Fruit fly (Drosophila melanogaster) whole organism, adult: ENCODE data around the gene mbt.
A peak's percentile ranks its signal among the peaks of the same experiment; 100 is the strongest.

Experiments used
- CG11617 ChIP-seq: fragments of 200-800 bp; sonication (Bioruptor generic); optimal IDR thresholded peaks from 2 replicates; lab custom pipeline; 2017; ENCODE audit warnings: mild to moderate bottlenecking, missing biosample characterization, missing genetic modification reagents, missing genetic modification characterization
- CG12768 ChIP-seq: fragments of 200-800 bp; sonication (Bioruptor generic); optimal IDR thresholded peaks from 2 replicates; lab custom pipeline; 2017; ENCODE audit warnings: missing biosample characterization, missing genetic modification characterization, mild to moderate bottlenecking, moderate library complexity, missing genetic modification reagents
- CG14711 ChIP-seq: fragments of 200-800 bp; sonication (Bioruptor generic); optimal IDR thresholded peaks from 2 replicates; lab custom pipeline; 2018; ENCODE audit warnings: missing biosample characterization, mild to moderate bottlenecking, missing genetic modification characterization, moderate library complexity
- CG1620 ChIP-seq: fragments of 200-800 bp; sonication (Bioruptor generic); optimal IDR thresholded peaks from 2 replicates; lab custom pipeline; 2016; ENCODE audit warnings: missing biosample characterization, missing genetic modification characterization
- CG33017 ChIP-seq: fragments of 200-800 bp; sonication (Bioruptor generic); optimal IDR thresholded peaks from 2 replicates; lab custom pipeline; 2018; ENCODE audit warnings: missing biosample characterization, mild to moderate bottlenecking, missing genetic modification characterization, moderate library complexity
- CG5204 ChIP-seq: fragments of 200-800 bp; sonication (Bioruptor generic); optimal IDR thresholded peaks from 2 replicates; lab custom pipeline; 2016; ENCODE audit warnings: missing biosample characterization, missing genetic modification characterization
- CG7045 ChIP-seq: fragments of 200-800 bp; sonication (Bioruptor generic); optimal IDR thresholded peaks from 2 replicates; lab custom pipeline; 2017; ENCODE audit warnings: missing biosample characterization, mild to moderate bottlenecking, missing genetic modification characterization
- CG7101 ChIP-seq: fragments of 200-800 bp; sonication (Bioruptor generic); optimal IDR thresholded peaks from 2 replicates; lab custom pipeline; 2018; ENCODE audit warnings: missing biosample characterization, mild to moderate bottlenecking, missing genetic modification characterization, moderate library complexity
- Clk ChIP-seq: fragments of 200-800 bp; sonication (Bioruptor generic); optimal IDR thresholded peaks from 2 replicates; lab custom pipeline; 2017; ENCODE audit warnings: missing biosample characterization, missing genetic modification characterization
- Crg-1 ChIP-seq: fragments of 200-800 bp; sonication (Bioruptor generic); optimal IDR thresholded peaks from 2 replicates; lab custom pipeline; 2016; ENCODE audit warnings: missing biosample characterization, missing genetic modification characterization
- Hr96 ChIP-seq: fragments of 200-800 bp; sonication (Bioruptor generic); optimal IDR thresholded peaks from 2 replicates; lab custom pipeline; 2016; ENCODE audit warnings: missing biosample characterization, missing genetic modification characterization
- Mnt ChIP-seq: fragments of 200-800 bp; sonication (Bioruptor generic); optimal IDR thresholded peaks from 2 replicates; lab custom pipeline; 2016; ENCODE audit warnings: missing biosample characterization, mild to moderate bottlenecking, missing genetic modification characterization
- bab1 ChIP-seq: fragments of 200-800 bp; sonication (Bioruptor generic); optimal IDR thresholded peaks from 3 replicates; lab custom pipeline; 2019; ENCODE audit warnings: missing biosample characterization, mild to moderate bottlenecking, missing genetic modification characterization, moderate library complexity
- cic ChIP-seq: fragments of 200-800 bp; sonication (Bioruptor generic); optimal IDR thresholded peaks from 2 replicates; lab custom pipeline; 2017; ENCODE audit warnings: missing biosample characterization, mild to moderate bottlenecking, missing genetic modification characterization, moderate library complexity
- cnc ChIP-seq, 2 experiments: fragments of >200 bp; optimal IDR thresholded peaks; 2 replicates each; lab custom pipeline; 2017
- kay ChIP-seq: fragments of 200-800 bp; sonication (Bioruptor generic); peaks from one replicate; lab custom pipeline; 2016; ENCODE audit warnings: missing biosample characterization, missing genetic modification characterization, borderline replicate concordance
- ovo ChIP-seq: fragments of 200-800 bp; sonication (Bioruptor generic); optimal IDR thresholded peaks from 2 replicates; lab custom pipeline; 2016; ENCODE audit warnings: missing biosample characterization, missing genetic modification characterization
- pad ChIP-seq: fragments of 200-800 bp; sonication (Bioruptor generic); optimal IDR thresholded peaks from 3 replicates; lab custom pipeline; 2017; ENCODE audit warnings: missing biosample characterization, missing genetic modification characterization, mild to moderate bottlenecking, moderate library complexity, missing genetic modification reagents
- tj ChIP-seq: fragments of 200-800 bp; sonication (Bioruptor generic); optimal IDR thresholded peaks from 3 replicates; lab custom pipeline; 2017; ENCODE audit warnings: missing biosample characterization, mild to moderate bottlenecking, missing genetic modification characterization, moderate library complexity
- toe ChIP-seq: fragments of 200-800 bp; sonication (Bioruptor generic); optimal IDR thresholded peaks from 2 replicates; lab custom pipeline; 2016; ENCODE audit warnings: missing biosample characterization, missing genetic modification characterization

The mbt gene

DNA sequence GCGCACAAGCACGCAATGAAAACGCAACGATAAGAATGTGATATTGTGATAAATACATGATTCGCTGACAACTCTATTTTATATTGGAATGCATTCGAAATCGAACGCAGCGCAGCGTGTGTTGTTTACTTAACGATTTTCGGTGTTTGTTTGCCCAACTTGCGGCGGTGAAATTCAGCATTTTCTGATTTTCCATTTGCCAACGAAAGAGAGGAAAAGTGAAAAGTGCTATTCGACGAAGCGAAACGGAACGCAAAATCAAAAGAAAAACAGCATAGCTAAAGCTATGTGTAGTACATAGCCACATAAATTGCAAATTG, 30.6 kb downstream of the mbt start:
- TF ChIP-seq kay (no peak), tj (GFP tag; lab: Kevin White, UChicago) (peak; percentile 90), toe (GFP tag; lab: Kevin White, UChicago) (no peak), CG14711 (tag; lab: Kevin White, UChicago) (no peak)

DNA sequence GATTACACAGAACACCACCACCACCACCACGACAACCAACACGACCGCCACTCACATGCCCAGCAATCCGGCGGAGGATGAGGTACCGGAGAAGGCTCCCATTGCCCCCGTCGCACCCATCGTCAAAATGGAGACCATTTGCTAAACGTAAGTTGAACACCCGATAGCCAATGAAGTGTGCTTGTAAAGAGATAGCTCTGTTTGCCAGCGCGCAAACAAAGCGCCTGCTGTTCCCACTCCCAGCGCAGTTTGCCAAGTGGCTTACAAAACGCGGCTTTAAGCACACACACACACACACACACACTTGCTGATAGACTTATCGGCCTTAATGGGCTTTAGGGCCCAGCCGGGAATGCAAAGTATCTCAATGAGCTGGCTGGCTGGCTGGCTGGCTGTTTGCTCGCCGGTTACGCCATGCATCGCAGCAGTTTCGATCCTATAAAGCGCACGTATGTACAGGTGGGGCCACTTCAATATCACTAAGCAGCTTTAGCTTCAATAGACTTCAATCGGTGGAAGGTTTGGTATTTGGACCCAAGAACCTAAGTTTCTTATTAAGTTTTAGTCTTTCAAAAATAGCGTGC, 33.0 kb downstream of the mbt start:
- TF ChIP-seq cic (GFP tag; lab: Kevin White, UChicago) = no peak
- TF ChIP-seq CG11617 = no peak
- TF ChIP-seq CG14711 (tag; lab: Kevin White, UChicago) = no peak
- no peak for TF ChIP-seq CG1620 (GFP tag; lab: Kevin White, UChicago)
- no peak for TF ChIP-seq CG7101
- no peak for TF ChIP-seq CG7045 (GFP tag; lab: Kevin White, UChicago)
- no peak for TF ChIP-seq Crg-1
- no peak for TF ChIP-seq pad (GFP tag; lab: Kevin White, UChicago)
- TF ChIP-seq CG33017 (tag; lab: Kevin White, UChicago) = no peak
- TF ChIP-seq cnc (optimal IDR thresholded peaks at IDR 0.05; lab: Kevin White, UChicago) = no peak
- no peak for TF ChIP-seq kay
- TF ChIP-seq CG5204 = no peak
- TF ChIP-seq ovo (GFP tag; lab: Kevin White, UChicago) = no peak
- no peak for TF ChIP-seq toe (GFP tag; lab: Kevin White, UChicago)
- no peak for TF ChIP-seq Mnt
- no peak for TF ChIP-seq Clk

DNA sequence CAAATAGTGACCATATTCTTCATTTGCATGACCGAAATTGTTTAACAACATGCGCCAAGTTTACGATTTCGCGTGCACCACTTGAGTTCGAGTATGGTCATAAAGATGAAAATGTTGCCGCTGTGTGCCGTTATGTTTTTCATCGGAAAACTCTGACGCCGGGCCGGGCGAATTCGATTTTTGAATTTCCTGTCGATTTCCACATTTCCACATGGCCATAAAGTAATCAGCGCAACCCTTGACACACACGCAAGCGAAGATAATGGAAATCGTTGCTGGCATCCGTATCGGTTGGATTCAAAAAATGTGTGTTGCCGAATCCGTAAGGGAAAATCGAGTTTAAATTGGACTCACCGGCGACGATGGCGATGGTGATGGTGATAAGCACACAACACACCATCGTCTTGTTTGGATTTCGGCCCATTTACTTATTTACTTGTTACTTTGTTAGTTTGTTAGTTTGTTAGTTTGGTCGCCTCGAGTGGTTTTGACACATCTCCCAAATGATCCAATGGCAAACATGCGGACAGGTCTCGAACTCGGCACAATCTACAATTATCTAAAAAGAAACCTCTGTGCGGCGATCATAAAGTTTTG, 34.1 kb downstream of the mbt start:
- TF ChIP-seq cnc (optimal IDR thresholded peaks at IDR 0.05; lab: Kevin White, UChicago) (no peak), CG5204 (no peak), tj (GFP tag; lab: Kevin White, UChicago) (no peak), cic (GFP tag; lab: Kevin White, UChicago) (no peak)

DNA sequence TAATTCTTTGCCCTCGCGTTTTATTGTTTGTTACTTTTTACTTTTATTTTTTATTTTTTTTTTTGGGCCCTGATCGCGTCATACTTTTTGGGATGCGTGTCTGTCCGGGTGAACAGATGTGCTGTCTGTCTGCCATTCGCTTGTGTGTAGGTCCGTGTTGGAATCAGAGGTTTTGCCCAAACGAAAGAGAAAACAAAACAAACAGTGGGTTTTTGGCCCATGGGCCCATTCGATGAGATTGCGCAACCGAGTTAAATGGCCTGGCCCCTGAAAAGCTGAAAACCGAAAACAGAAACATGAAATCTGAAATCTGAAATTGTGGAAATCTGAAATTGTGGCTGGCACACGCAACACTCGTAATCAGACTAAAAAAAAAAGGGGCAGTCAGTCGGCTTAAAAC, 35.0 kb downstream of the mbt start:
- TF ChIP-seq cnc (optimal IDR thresholded peaks at IDR 0.05; lab: Kevin White, UChicago) (no peak), CG7045 (GFP tag; lab: Kevin White, UChicago) (no peak), Mnt (no peak), pad (GFP tag; lab: Kevin White, UChicago) (no peak), CG12768 (no peak), CG7101 (no peak), toe (GFP tag; lab: Kevin White, UChicago) (no peak), Clk (no peak), Crg-1 (no peak), Hr96 (GFP tag; lab: Kevin White, UChicago) (no peak), CG33017 (tag; lab: Kevin White, UChicago) (no peak), CG11617 (no peak), cic (GFP tag; lab: Kevin White, UChicago) (no peak), CG5204 (no peak), bab1 (GFP tag; lab: Kevin White, UChicago) (no peak), kay (no peak), ovo (GFP tag; lab: Kevin White, UChicago) (no peak), CG1620 (GFP tag; lab: Kevin White, UChicago) (no peak), tj (GFP tag; lab: Kevin White, UChicago) (no peak)

DNA sequence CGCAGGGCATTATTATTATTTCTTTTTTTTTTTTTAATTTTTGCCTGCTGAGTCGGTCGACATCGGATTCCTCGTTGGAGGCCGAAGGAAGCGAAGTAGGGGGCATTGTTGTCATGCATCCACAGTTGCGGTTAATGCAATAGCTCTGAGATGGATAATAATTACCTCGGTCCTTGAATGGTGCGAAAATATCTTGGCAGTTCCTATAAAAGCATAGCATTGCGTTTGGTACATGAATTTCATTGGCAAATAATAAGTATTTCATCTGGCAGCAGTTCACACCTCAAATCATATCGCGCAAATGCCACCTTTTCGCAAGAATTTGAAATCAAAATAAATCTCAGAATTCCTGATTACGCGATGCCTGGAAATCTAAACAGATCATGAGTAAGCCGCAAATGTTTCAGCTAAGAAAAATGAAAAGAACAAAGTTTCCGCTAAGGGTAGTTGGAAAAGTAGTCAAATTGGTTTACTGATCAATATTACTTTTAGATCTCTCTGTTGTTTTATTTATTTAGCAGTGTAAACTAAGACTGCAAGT, 36.7 kb downstream of the mbt start:
- no peak for TF ChIP-seq tj (GFP tag; lab: Kevin White, UChicago)
- no peak for TF ChIP-seq CG12768
- no peak for TF ChIP-seq Mnt
- TF ChIP-seq Crg-1 = no peak
- TF ChIP-seq ovo (GFP tag; lab: Kevin White, UChicago) = no peak
- TF ChIP-seq kay = no peak
- no peak for TF ChIP-seq CG33017 (tag; lab: Kevin White, UChicago)
- no peak for TF ChIP-seq CG7045 (GFP tag; lab: Kevin White, UChicago)
- no peak for TF ChIP-seq cnc (optimal IDR thresholded peaks at IDR 0.05; lab: Kevin White, UChicago)
- no peak for TF ChIP-seq pad (GFP tag; lab: Kevin White, UChicago)
- TF ChIP-seq toe (GFP tag; lab: Kevin White, UChicago) = no peak
- TF ChIP-seq CG5204 = no peak
- no peak for TF ChIP-seq cic (GFP tag; lab: Kevin White, UChicago)
- TF ChIP-seq Hr96 (GFP tag; lab: Kevin White, UChicago) = no peak
- TF ChIP-seq CG11617 = no peak
- TF ChIP-seq CG7101 = no peak
- TF ChIP-seq bab1 (GFP tag; lab: Kevin White, UChicago) = no peak

DNA sequence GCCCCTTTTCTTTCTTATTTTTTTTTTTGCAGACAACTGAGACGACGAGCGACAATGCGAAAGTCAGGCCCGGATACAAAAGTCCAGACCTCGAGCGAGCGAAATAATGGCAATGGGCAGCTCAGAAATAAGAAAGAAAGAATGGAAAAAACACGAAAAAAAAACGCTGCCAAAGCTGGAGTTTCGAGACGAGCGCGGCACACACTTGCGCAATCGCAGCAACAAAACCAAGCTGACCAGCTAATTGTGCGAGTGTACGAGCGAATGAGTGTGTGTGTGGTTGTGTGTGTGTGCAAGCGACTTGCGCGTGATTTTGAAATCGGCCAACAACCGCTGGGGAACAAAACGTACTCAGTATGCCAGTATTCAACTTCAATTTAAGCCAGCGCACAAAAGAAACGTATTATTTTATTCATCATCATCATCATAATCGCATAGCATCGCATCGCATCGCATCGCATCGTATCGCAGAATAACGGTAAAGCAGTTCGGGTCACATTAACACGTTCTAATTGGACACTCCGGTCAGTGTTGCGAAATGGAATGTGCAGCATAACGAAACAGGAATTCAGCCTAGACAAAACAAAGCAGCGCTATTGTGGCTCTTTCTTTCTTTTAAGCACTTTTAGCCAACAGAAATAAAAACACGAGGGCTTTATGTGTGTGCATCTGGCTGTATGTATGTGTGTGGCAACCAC, 37.4 kb downstream of the mbt start:
- TF ChIP-seq cic (GFP tag; lab: Kevin White, UChicago) (no peak), CG7045 (GFP tag; lab: Kevin White, UChicago) (no peak), tj (GFP tag; lab: Kevin White, UChicago) (peak; percentile 85)

DNA sequence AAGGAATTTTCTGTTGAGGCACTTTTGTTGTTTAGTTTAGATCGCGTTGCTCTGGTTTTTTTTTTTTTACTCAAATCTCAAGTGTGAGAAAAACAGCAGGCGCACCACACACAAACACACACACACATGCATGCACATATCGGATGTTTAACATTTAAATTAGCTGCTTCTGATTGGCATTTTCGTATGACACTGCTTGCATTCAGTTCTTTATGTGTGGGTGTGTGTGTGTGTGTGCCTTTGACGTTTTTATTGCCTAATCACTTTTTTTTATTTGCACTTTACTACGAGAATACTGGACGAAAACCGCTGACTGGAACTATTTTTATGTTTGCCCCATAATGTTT, 37.9 kb downstream of the mbt start:
- no peak for TF ChIP-seq Clk
- TF ChIP-seq tj (GFP tag; lab: Kevin White, UChicago) = peak; percentile 81
- TF ChIP-seq CG7045 (GFP tag; lab: Kevin White, UChicago) = no peak
